Worm (Caenorhabditis elegans): ENCODE measurements around the gene H11E01.3.
A peak's percentile ranks its signal among the peaks of the same experiment; 100 is the strongest.

H11E01.3 gene

DNA sequence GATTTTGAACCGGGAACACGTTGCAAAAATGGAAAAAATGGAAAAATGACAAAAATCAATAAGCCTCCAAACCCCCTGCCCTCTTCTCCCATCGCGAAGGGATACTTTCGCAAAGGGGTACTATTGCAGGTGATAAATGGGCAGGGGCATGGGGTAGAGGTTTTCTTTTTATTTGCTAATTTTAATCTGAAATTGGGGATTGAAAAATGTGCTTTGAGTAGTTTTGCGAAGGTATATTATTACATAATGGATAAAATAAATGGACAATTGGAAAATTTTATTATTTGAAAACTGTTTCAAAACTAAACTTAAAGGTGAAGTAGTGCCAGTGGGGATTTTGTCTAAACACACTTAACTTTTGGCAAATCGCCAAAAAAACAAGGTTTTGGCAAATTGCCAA, 22.3 kb downstream of the H11E01.3 start (continued):
- TF ChIP-seq ceh-27 (GFP tag; optimal IDR thresholded peaks at IDR 0.05), result peak; percentile 98

ce11 chrX:1627837-1628236, 23.1 kb downstream of the H11E01.3 start, which contains the start of gene fbxb-58:
TSS of gene fbxb-58 (plus strand) at chrX:1628137.
- TF ChIP-seq rpc-1 (optimal IDR thresholded peaks at IDR 0.05) (no peak), rpc-1 (tag; optimal IDR thresholded peaks at IDR 0.05) (no peak), ztf-18 (tag; optimal IDR thresholded peaks at IDR 0.05) (no peak), lin-40 (tag; optimal IDR thresholded peaks at IDR 0.05) (no peak), mxl-1 (tag; optimal IDR thresholded peaks at IDR 0.05) (no peak), F33H1.4 (GFP tag; IDR thresholded peaks at IDR 0.05) (no peak), tlf-1 (GFP tag; optimal IDR thresholded peaks at IDR 0.05) (no peak), F39B2.1 (GFP tag; IDR thresholded peaks at IDR 0.05) (no peak), sea-2 (GFP tag; IDR thresholded peaks at IDR 0.05) (no peak), athp-1 (tag; optimal IDR thresholded peaks at IDR 0.05) (no peak), nfya-2 (GFP tag; IDR thresholded peaks at IDR 0.05) (no peak), hlh-12 (tag; optimal IDR thresholded peaks at IDR 0.05) (no peak), tbx-9 (tag; optimal IDR thresholded peaks at IDR 0.05; ENCODE audit: borderline replicate concordance) (no peak), unc-62 (GFP tag; optimal IDR thresholded peaks at IDR 0.05) (no peak), bed-1 (GFP tag; IDR thresholded peaks at IDR 0.05) (no peak), let-526 (GFP tag; IDR thresholded peaks at IDR 0.05) (no peak), sdz-38 (tag; optimal IDR thresholded peaks at IDR 0.05) (no peak)

ce11 chrX:1629746-1630145, 25.0 kb downstream of the H11E01.3 start:
- TF ChIP-seq tbp1 (GFP tag; optimal IDR thresholded peaks at IDR 0.05) (peak; percentile 77), ceh-27 (GFP tag; optimal IDR thresholded peaks at IDR 0.05) (no peak), nhr-27 (tag; optimal IDR thresholded peaks at IDR 0.05) (no peak), let-607 (tag; optimal IDR thresholded peaks at IDR 0.05) (no peak), mes-4 (tag; optimal IDR thresholded peaks at IDR 0.05) (no peak), him-1 (tag; optimal IDR thresholded peaks at IDR 0.05) (peak; percentile 10), rpc-1 (optimal IDR thresholded peaks at IDR 0.05) (peak; percentile 40), rpc-1 (tag; optimal IDR thresholded peaks at IDR 0.05) (peak; percentile 70), lin-26 (GFP tag; IDR thresholded peaks at IDR 0.05) (peak; percentile 28; the same call in 1 of the 2 replicates), B0261.1 (tag; optimal IDR thresholded peaks at IDR 0.05) (peak; percentile 40)

DNA sequence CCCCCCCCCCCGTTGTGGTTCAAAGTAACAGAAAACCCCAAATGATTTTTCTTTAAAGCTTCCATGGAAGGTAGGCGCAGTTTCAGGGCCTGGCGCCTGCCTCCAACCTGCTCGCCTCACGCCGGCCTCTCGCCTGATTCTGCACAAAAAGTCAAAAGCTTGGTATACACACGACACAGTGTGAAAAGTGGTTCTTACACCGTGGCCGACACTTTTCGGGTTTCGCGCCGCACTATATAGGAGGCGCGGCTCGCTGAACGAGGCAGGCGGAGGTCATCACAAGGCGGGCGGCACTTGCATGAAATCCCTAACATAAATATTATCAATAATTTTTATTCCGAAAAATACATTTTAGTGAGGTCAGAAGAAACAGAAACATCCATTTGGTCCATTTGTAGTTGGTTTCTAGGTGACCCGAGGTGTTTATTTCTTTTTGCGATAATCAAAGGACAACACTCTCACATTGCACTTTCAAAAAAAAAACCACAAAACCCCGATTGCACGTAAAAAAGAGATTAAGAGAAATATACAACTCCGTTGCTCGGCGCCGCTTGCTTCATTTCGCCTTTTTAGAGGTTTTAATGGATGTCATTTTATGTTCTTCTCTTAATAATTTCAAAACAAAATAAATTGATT, 26.3 kb downstream of the H11E01.3 start, which contains the start of gene ZK380.2:
Gene ZK380.2, plus strand, starts transcription at position 586 of the 636 bp plus-strand sequence.
- TF ChIP-seq ceh-91 (GFP tag; IDR thresholded peaks at IDR 0.05), result no peak
- no peak for TF ChIP-seq snpc-4 (GFP tag; optimal IDR thresholded peaks at IDR 0.05)
- TF ChIP-seq snpc-4 (tag; optimal IDR thresholded peaks at IDR 0.05), result peak in 2 of 4 experiments; percentile 21 to 52
- no peak for TF ChIP-seq attf-6 (GFP tag; IDR thresholded peaks at IDR 0.05)

ce11 chrX:1643442-1644096, 38.9 kb downstream of the H11E01.3 start:
- TF ChIP-seq rcor-1 (GFP tag; IDR thresholded peaks at IDR 0.05), result no peak
- TF ChIP-seq madf-10 (tag; optimal IDR thresholded peaks at IDR 0.05), result no peak
- TF ChIP-seq lir-1 (GFP tag; conservative IDR thresholded peaks at IDR 0.05), result no peak
- TF ChIP-seq atf-7 (tag; optimal IDR thresholded peaks at IDR 0.05), result no peak
- TF ChIP-seq mes-4 (tag; optimal IDR thresholded peaks at IDR 0.05), result no peak
- TF ChIP-seq K11D2.4 (GFP tag; IDR thresholded peaks at IDR 0.05), result no peak
- TF ChIP-seq ama-1 (optimal IDR thresholded peaks at IDR 0.05), result no peak
- peak in 1 of 2 experiments; percentile 47 for TF ChIP-seq ama-1 (GFP tag; optimal IDR thresholded peaks at IDR 0.05)
- no peak for TF ChIP-seq aptf-3 (GFP tag; IDR thresholded peaks at IDR 0.05)
- no peak for TF ChIP-seq T07F8.4 (tag; optimal IDR thresholded peaks at IDR 0.05)
- no peak for TF ChIP-seq egl-18 (GFP tag; IDR thresholded peaks at IDR 0.05)
- TF ChIP-seq dox-1 (GFP tag; IDR thresholded peaks at IDR 0.05), result no peak
- TF ChIP-seq Y53F4B.3 (GFP tag; IDR thresholded peaks at IDR 0.05), result no peak
- TF ChIP-seq mxl-1 (tag; optimal IDR thresholded peaks at IDR 0.05), result no peak
- peak; percentile 66 for TF ChIP-seq snpc-1.3 (tag; optimal IDR thresholded peaks at IDR 0.05; ENCODE audit: insufficient read depth)
- no peak for TF ChIP-seq nhr-80 (tag; optimal IDR thresholded peaks at IDR 0.05)

Measured in whole organism, young adult.